Fruit fly (Drosophila melanogaster) whole organism, adult: ENCODE measurements around the gene Grip84.

ENCODE experiments used
- CG5204 ChIP-seq: fragments of 200-800 bp; sonication (Bioruptor generic); optimal IDR thresholded peaks from 2 replicates; lab custom pipeline; 2016; ENCODE audit warnings: missing biosample characterization, missing genetic modification characterization
- kay ChIP-seq: fragments of 200-800 bp; sonication (Bioruptor generic); peaks from one replicate; lab custom pipeline; 2016; ENCODE audit warnings: missing biosample characterization, missing genetic modification characterization, borderline replicate concordance

DNA sequence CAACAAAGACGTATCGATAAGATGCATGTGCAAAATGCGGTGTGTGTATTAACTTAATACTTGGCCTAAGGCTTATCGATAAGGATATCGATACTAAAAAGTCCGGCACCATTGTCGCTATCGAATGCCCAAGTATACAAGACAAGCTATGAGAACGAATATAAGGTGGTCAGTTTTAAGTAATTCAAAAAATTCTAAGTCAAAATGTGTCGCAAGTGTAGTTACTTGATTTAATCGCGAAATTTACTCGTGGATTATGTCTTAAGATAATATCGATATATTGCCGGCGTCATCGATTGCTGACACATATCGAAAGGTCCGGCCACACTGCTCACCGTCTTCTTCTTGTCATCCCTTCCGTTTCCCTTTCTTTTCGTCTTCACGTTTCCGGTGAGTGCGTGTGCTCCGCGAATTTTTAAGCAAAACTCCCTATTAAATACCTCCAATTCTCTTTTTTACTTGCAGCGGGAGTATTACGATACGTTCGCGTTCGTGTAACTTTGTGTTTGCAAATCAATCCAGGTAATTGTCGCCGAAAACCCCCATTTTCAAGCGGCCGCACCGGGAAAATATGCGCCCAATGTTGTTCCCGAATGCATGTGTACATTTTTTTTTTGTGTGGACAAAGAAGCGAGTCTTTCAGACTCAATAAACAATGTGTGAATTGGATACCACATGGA lies 32.3 kb upstream of the Grip84 start, which contains the start of gene RpS10b:
- TF ChIP-seq kay (peak; percentile 58), CG5204 (peak; percentile 85)
